Fruit fly (Drosophila melanogaster) whole organism, embryonic: ENCODE data around the gene NdufV3.

Source experiments
- Abd-B ChIP-seq: fragments of 200-800 bp; sonication (Bioruptor generic); optimal IDR thresholded peaks from 2 replicates; lab custom pipeline; 2018; ENCODE audit warnings: missing biosample characterization, mild to moderate bottlenecking, missing genetic modification characterization, moderate library complexity
- Adf1 ChIP-seq: fragments of 200-800 bp; sonication (Bioruptor generic); IDR thresholded peaks from 2 replicates; pipeline ENCODE4 v1.3.6; 2022; ENCODE audit warnings: missing biosample characterization, missing genetic modification characterization
- Atf6 ChIP-seq: fragments of 200-800 bp; sonication (Bioruptor generic); IDR thresholded peaks from 2 replicates; pipeline ENCODE4 v1.3.6; 2022; ENCODE audit warnings: missing biosample characterization, missing genetic modification characterization
- CG1024 ChIP-seq: fragments of 200-800 bp; sonication (Bioruptor generic); IDR thresholded peaks from 2 replicates; pipeline ENCODE4 v1.3.6; 2022; ENCODE audit warnings: missing biosample characterization, missing genetic modification characterization
- CG11085 ChIP-seq: fragments of 200-800 bp; sonication (Bioruptor generic); IDR thresholded peaks from 2 replicates; pipeline ENCODE4 v1.3.6; 2022; ENCODE audit warnings: missing biosample characterization, missing genetic modification characterization
- CG11560 ChIP-seq: fragments of 200-800 bp; sonication (Bioruptor generic); IDR thresholded peaks from 3 replicates; pipeline ENCODE4 v1.3.6; 2022; ENCODE audit warnings: missing biosample characterization, missing genetic modification characterization
- CG12219 ChIP-seq: fragments of 200-800 bp; sonication (Bioruptor generic); optimal IDR thresholded peaks from 3 replicates; lab custom pipeline; 2018; ENCODE audit warnings: missing biosample characterization, mild to moderate bottlenecking, missing genetic modification characterization
- CG12659 ChIP-seq: fragments of 200-800 bp; sonication (Bioruptor generic); optimal IDR thresholded peaks from 3 replicates; lab custom pipeline; 2017; ENCODE audit warnings: mild to moderate bottlenecking, missing biosample characterization, missing genetic modification reagents, missing genetic modification characterization
- CG1529 ChIP-seq: fragments of 200-800 bp; sonication (Bioruptor generic); optimal IDR thresholded peaks from 3 replicates; lab custom pipeline; 2018; ENCODE audit warnings: missing biosample characterization, missing genetic modification characterization
- CG16813 ChIP-seq: fragments of 200-800 bp; sonication (Bioruptor generic); IDR thresholded peaks from 3 replicates; pipeline ENCODE4 v1.3.6; 2022; ENCODE audit warnings: missing biosample characterization, missing genetic modification characterization; ENCODE audit not compliant: partially characterized antibody
- CG17328 ChIP-seq: fragments of 200-800 bp; sonication (Bioruptor generic); IDR thresholded peaks from 2 replicates; pipeline ENCODE4 v1.3.6; 2022; ENCODE audit warnings: missing biosample characterization, missing genetic modification characterization
- CG18262 ChIP-seq: fragments of 200-800 bp; optimal IDR thresholded peaks from 3 replicates; lab custom pipeline; 2019; ENCODE audit warnings: missing biosample characterization, mild to moderate bottlenecking, missing genetic modification characterization, moderate library complexity
- CG3065 ChIP-seq: fragments of 200-800 bp; sonication (Bioruptor generic); optimal IDR thresholded peaks from 2 replicates; lab custom pipeline; 2016; ENCODE audit warnings: missing biosample characterization, missing genetic modification characterization
- CG3407 ChIP-seq: fragments of 200-800 bp; sonication (Bioruptor generic); optimal IDR thresholded peaks from 2 replicates; lab custom pipeline; 2018; ENCODE audit warnings: missing biosample characterization, mild to moderate bottlenecking, missing genetic modification characterization
- CG42726 ChIP-seq: fragments of 200-800 bp; sonication (Bioruptor generic); IDR thresholded peaks from 2 replicates; pipeline ENCODE4 v1.3.6; 2022; ENCODE audit warnings: missing biosample characterization, missing genetic modification characterization; ENCODE audit not compliant: partially characterized antibody
- CG7271 ChIP-seq: fragments of 200-800 bp; sonication (Bioruptor generic); optimal IDR thresholded peaks from 2 replicates; lab custom pipeline; 2018; ENCODE audit warnings: missing biosample characterization, mild to moderate bottlenecking, missing genetic modification characterization, moderate library complexity
- CG7372 ChIP-seq: fragments of 200-800 bp; sonication (Bioruptor generic); IDR thresholded peaks from 2 replicates; pipeline ENCODE4 v1.3.6; 2022; ENCODE audit warnings: missing biosample characterization, missing genetic modification characterization
- CG7987 ChIP-seq: fragments of 200-800 bp; sonication (Bioruptor generic); optimal IDR thresholded peaks from 2 replicates; lab custom pipeline; 2018; ENCODE audit warnings: missing biosample characterization, mild to moderate bottlenecking, missing genetic modification characterization, moderate library complexity
- CG8089 ChIP-seq: fragments of 200-800 bp; sonication (Bioruptor generic); optimal IDR thresholded peaks from 3 replicates; lab custom pipeline; 2016; ENCODE audit warnings: missing biosample characterization, missing genetic modification characterization
- CG8359 ChIP-seq: fragments of 200-800 bp; sonication (Bioruptor generic); optimal IDR thresholded peaks from 2 replicates; lab custom pipeline; 2017; ENCODE audit warnings: missing biosample characterization, mild to moderate bottlenecking, missing genetic modification characterization, borderline replicate concordance
- CG9727 ChIP-seq: fragments of 200-800 bp; sonication (Bioruptor generic); optimal IDR thresholded peaks from 3 replicates; lab custom pipeline; 2017; ENCODE audit warnings: missing biosample characterization, mild to moderate bottlenecking, missing genetic modification characterization
- CTCF ChIP-seq: fragments of 200-800 bp; sonication (Bioruptor generic); optimal IDR thresholded peaks from 2 replicates; lab custom pipeline; 2017; ENCODE audit warnings: missing biosample characterization, mild to moderate bottlenecking, missing genetic modification characterization, moderate library complexity
- Dbx ChIP-seq: fragments of 200-800 bp; sonication (Bioruptor generic); IDR thresholded peaks from 3 replicates; pipeline ENCODE4 v1.3.6; 2022; ENCODE audit warnings: missing biosample characterization, missing genetic modification characterization
- Fer3 ChIP-seq: fragments of 200-800 bp; sonication (Bioruptor generic); optimal IDR thresholded peaks from 2 replicates; lab custom pipeline; 2018; ENCODE audit warnings: missing biosample characterization, mild to moderate bottlenecking, missing genetic modification characterization, moderate library complexity
- HLH4C ChIP-seq: fragments of 200-800 bp; sonication (Bioruptor generic); IDR thresholded peaks from 3 replicates; pipeline ENCODE4 v1.3.6; 2022; ENCODE audit warnings: missing biosample characterization, missing genetic modification characterization; ENCODE audit not compliant: partially characterized antibody
- HLH54F ChIP-seq: fragments of 200-800 bp; sonication (Bioruptor generic); optimal IDR thresholded peaks from 3 replicates; lab custom pipeline; 2016; ENCODE audit warnings: missing biosample characterization, missing genetic modification characterization
- HmgD ChIP-seq: fragments of 200-800 bp; sonication (Bioruptor generic); optimal IDR thresholded peaks from 3 replicates; lab custom pipeline; 2016; ENCODE audit warnings: missing biosample characterization, missing genetic modification characterization
- Lpt ChIP-seq: fragments of >200 bp; optimal IDR thresholded peaks from 2 replicates; lab custom pipeline; 2018; ENCODE audit warnings: missing biosample characterization, missing genetic modification characterization
- Nf-YB ChIP-seq: fragments of 200-800 bp; sonication (Bioruptor generic); optimal IDR thresholded peaks from 3 replicates; lab custom pipeline; 2019; ENCODE audit warnings: missing biosample characterization, mild to moderate bottlenecking, missing genetic modification characterization, moderate library complexity
- Trl ChIP-seq, 3 experiments: fragments of >200 bp in 2 of 3; fragments of 200-800 bp in 1 of 3; sonication (Bioruptor generic) in 1 of 3; optimal IDR thresholded peaks; 2 replicates in 1 of 3; 3 replicates in 2 of 3; lab custom pipeline; 2016 to 2017; ENCODE audit warnings: missing biosample characterization in 1 of 3, missing genetic modification characterization in 1 of 3
- az2 ChIP-seq: fragments of 200-800 bp; sonication (Bioruptor generic); optimal IDR thresholded peaks from 3 replicates; lab custom pipeline; 2016; ENCODE audit warnings: missing biosample characterization, missing genetic modification characterization
- bsh ChIP-seq, 2 experiments: fragments of 200-800 bp; sonication (Bioruptor generic); optimal IDR thresholded peaks; 2 replicates each; lab custom pipeline; 2017 to 2018; ENCODE audit warnings: mild to moderate bottlenecking in 2 of 2, missing biosample characterization in 2 of 2, missing genetic modification characterization in 2 of 2, moderate library complexity in 1 of 2
- chn ChIP-seq: fragments of 200-800 bp; sonication (Bioruptor generic); optimal IDR thresholded peaks from 2 replicates; lab custom pipeline; 2016; ENCODE audit warnings: missing biosample characterization, missing genetic modification characterization
- crol ChIP-seq: fragments of 200-800 bp; sonication (Bioruptor generic); IDR thresholded peaks from 2 replicates; pipeline ENCODE4 v1.3.6; 2022; ENCODE audit warnings: missing biosample characterization, missing genetic modification characterization
- dmrt11E ChIP-seq: fragments of 200-800 bp; sonication (Bioruptor generic); optimal IDR thresholded peaks from 3 replicates; lab custom pipeline; 2018; ENCODE audit warnings: missing biosample characterization, mild to moderate bottlenecking, missing genetic modification characterization, moderate library complexity
- en ChIP-seq: fragments of 200-800 bp; sonication (Bioruptor generic); optimal IDR thresholded peaks from 2 replicates; lab custom pipeline; 2016; ENCODE audit warnings: missing biosample characterization, missing genetic modification characterization
- ftz-f1 ChIP-seq: fragments of 200-800 bp; sonication (Bioruptor generic); optimal IDR thresholded peaks from 2 replicates; lab custom pipeline; 2016; ENCODE audit warnings: missing biosample characterization, missing genetic modification characterization
- gfzf ChIP-seq: fragments of 200-800 bp; sonication (Bioruptor generic); optimal IDR thresholded peaks from 2 replicates; lab custom pipeline; 2016; ENCODE audit warnings: missing biosample characterization, mild to moderate bottlenecking, missing genetic modification characterization, moderate library complexity
- hbn ChIP-seq: fragments of 200-800 bp; sonication (Bioruptor generic); IDR thresholded peaks from 2 replicates; pipeline ENCODE4 v1.3.6; 2022; ENCODE audit warnings: missing biosample characterization, missing genetic modification characterization; ENCODE audit not compliant: partially characterized antibody
- knrl ChIP-seq: fragments of 200-800 bp; sonication (Bioruptor generic); IDR thresholded peaks from 3 replicates; pipeline ENCODE4 v1.3.6; 2022; ENCODE audit warnings: missing biosample characterization, missing genetic modification characterization; ENCODE audit not compliant: partially characterized antibody
- nom ChIP-seq: fragments of 200-800 bp; sonication (Bioruptor generic); optimal IDR thresholded peaks from 2 replicates; lab custom pipeline; 2017; ENCODE audit warnings: missing biosample characterization, missing genetic modification characterization, mild to moderate bottlenecking, moderate library complexity, missing genetic modification reagents
- pfk ChIP-seq: fragments of 200-800 bp; sonication (Bioruptor generic); optimal IDR thresholded peaks from 2 replicates; lab custom pipeline; 2018; ENCODE audit warnings: missing biosample characterization, mild to moderate bottlenecking, missing genetic modification characterization, moderate library complexity
- pzg ChIP-seq: fragments of 200-800 bp; sonication (Bioruptor generic); optimal IDR thresholded peaks from 3 replicates; lab custom pipeline; 2018; ENCODE audit warnings: missing biosample characterization, mild to moderate bottlenecking, missing genetic modification characterization, moderate library complexity
- sisA ChIP-seq: fragments of 200-800 bp; sonication (Bioruptor generic); IDR thresholded peaks from 2 replicates; pipeline ENCODE4 v1.3.6; 2022; ENCODE audit warnings: missing biosample characterization, missing genetic modification characterization
- slbo ChIP-seq: fragments of 200-800 bp; sonication (Bioruptor generic); IDR thresholded peaks from 2 replicates; pipeline ENCODE4 v1.3.6; 2022; ENCODE audit warnings: missing biosample characterization, missing genetic modification characterization
- stwl ChIP-seq: fragments of 200-800 bp; sonication (Bioruptor generic); optimal IDR thresholded peaks from 3 replicates; lab custom pipeline; 2018; ENCODE audit warnings: missing biosample characterization, mild to moderate bottlenecking, missing genetic modification characterization, moderate library complexity
- tna ChIP-seq: fragments of 200-800 bp; sonication (Bioruptor generic); IDR thresholded peaks from 2 replicates; pipeline ENCODE4 v1.3.6; 2022; ENCODE audit warnings: missing biosample characterization, missing genetic modification characterization; ENCODE audit not compliant: partially characterized antibody
- trh ChIP-seq: fragments of 200-800 bp; sonication (Bioruptor generic); optimal IDR thresholded peaks from 2 replicates; lab custom pipeline; 2016; ENCODE audit warnings: missing biosample characterization, missing genetic modification characterization
- unc-4 ChIP-seq: fragments of 200-800 bp; sonication (Bioruptor generic); IDR thresholded peaks from 2 replicates; pipeline ENCODE4 v1.3.6; 2022; ENCODE audit warnings: missing biosample characterization, missing genetic modification characterization; ENCODE audit not compliant: partially characterized antibody

The NdufV3 gene

DNA sequence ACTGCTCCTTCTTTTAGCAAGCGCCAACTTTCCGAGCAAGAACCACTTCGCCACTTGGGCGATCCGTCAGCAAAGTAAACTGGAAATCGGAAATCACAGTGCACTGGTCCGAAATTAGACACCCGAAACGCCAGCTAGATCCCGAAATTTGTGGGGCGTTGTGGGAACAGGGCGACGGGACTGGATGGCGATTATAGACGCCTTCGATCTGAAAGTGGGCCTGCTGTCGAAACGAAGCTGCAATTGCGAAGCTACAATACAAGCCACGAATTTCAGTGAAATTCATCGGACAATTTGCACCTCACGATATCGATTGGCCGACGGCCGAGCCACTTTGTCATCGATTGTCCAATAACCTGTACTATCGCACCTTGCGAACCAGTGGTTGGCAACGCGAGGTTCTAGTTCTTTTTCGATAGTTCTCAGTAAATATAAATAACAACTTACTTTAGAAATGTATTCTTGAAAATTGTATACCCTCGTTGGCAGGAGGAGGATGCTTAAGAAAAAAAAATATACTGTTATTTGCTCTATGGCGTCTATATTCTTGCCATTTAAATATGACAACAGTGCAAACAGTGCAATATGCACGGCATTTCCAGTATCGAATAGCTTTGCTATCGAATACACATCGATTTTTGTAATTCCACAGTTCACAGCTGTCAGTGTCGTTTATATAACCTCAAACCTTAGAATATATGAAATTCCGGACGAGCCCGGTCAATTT is 18.1 kb downstream of the NdufV3 start, which contains the start of the genes hop and Tim8 (continued):
- TF ChIP-seq Abd-B (GFP tag; lab: Kevin White, UChicago) (no peak), CG17328 (no peak), ftz-f1 (GFP tag; lab: Kevin White, UChicago) (no peak), CG16813 (GFP tag; lab: Robert Waterston, UW) (peak; percentile 95), CG8359 (GFP tag; lab: Kevin White, UChicago) (no peak), CG42726 (GFP tag; lab: Robert Waterston, UW) (peak; percentile 71; the same call in 1 of the 2 replicates), slbo (GFP tag; lab: Robert Waterston, UW) (no peak), nom (GFP tag; lab: Kevin White, UChicago) (no peak), Atf6 (GFP tag; lab: Robert Waterston, UW) (no peak), HLH4C (GFP tag; lab: Robert Waterston, UW) (peak; percentile 97), trh (GFP tag; lab: Kevin White, UChicago) (no peak), CG1529 (GFP tag; lab: Kevin White, UChicago) (no peak), Adf1 (GFP tag; lab: Robert Waterston, UW) (no peak), unc-4 (peak; percentile 85), CG3065 (no peak), pfk (GFP tag; lab: Kevin White, UChicago) (no peak), CG7987 (GFP tag; lab: Kevin White, UChicago) (no peak), pzg (peak; percentile 75), HmgD (GFP tag; lab: Kevin White, UChicago) (no peak), stwl (peak; percentile 51), CG7271 (tag; lab: Kevin White, UChicago) (no peak), CG12219 (GFP tag; lab: Kevin White, UChicago) (no peak), CTCF (GFP tag; lab: Kevin White, UChicago) (no peak), CG11560 (peak; percentile 98), tna (GFP tag; lab: Robert Waterston, UW) (peak; percentile 87), hbn (GFP tag; lab: Robert Waterston, UW) (peak; percentile 73), en (GFP tag; lab: Kevin White, UChicago) (no peak), bsh (GFP tag; optimal IDR thresholded peaks at IDR 0.05; lab: Kevin White, UChicago) (no peak), Lpt (no peak), CG1024 (GFP tag; lab: Robert Waterston, UW) (no peak), chn (no peak), CG18262 (tag; lab: Kevin White, UChicago) (no peak), dmrt11E (tag; lab: Kevin White, UChicago) (no peak), Dbx (no peak), Fer3 (tag; lab: Kevin White, UChicago) (no peak), CG12659 (peak; percentile 66), CG3407 (GFP tag; lab: Kevin White, UChicago) (no peak), CG9727 (GFP tag; lab: Kevin White, UChicago) (peak; percentile 3), sisA (GFP tag; lab: Robert Waterston, UW) (no peak), knrl (GFP tag; lab: Robert Waterston, UW) (peak; percentile 91), CG7372 (GFP tag; lab: Robert Waterston, UW) (no peak), HLH54F (GFP tag; lab: Kevin White, UChicago) (no peak), CG8089 (GFP tag; lab: Kevin White, UChicago) (no peak), Trl (optimal IDR thresholded peaks at IDR 0.05; lab: Kevin White, UChicago) (no peak), Trl (GFP tag; optimal IDR thresholded peaks at IDR 0.05; lab: Kevin White, UChicago) (no peak), gfzf (peak; percentile 33), CG11085 (no peak), Nf-YB (GFP tag; lab: Kevin White, UChicago) (no peak), crol (GFP tag; lab: Robert Waterston, UW) (no peak), az2 (GFP tag; lab: Kevin White, UChicago) (no peak)
